Worm (Caenorhabditis elegans) whole organism, L1 larva: ENCODE data around the gene C45B2.8.

Experiments used
- aha-1 ChIP-seq: fragments of 150-350 bp; optimal IDR thresholded peaks from 2 replicates; lab custom pipeline; 2014; ENCODE audit warnings: missing biosample characterization, missing genetic modification characterization
- ama-1 ChIP-seq: fragments of 150-350 bp; optimal IDR thresholded peaks from 2 replicates; lab custom pipeline; 2014
- blmp-1 ChIP-seq: fragments of 150-350 bp; optimal IDR thresholded peaks from 2 replicates; lab custom pipeline; 2014; ENCODE audit warnings: missing biosample characterization, missing genetic modification characterization
- ceh-88 ChIP-seq: fragments of 200-800 bp; sonication (Bioruptor generic); IDR thresholded peaks from 2 replicates; pipeline ENCODE4 v1.3.6; 2022; ENCODE audit warnings: missing genetic modification characterization, missing compliant biosample characterization
- dpl-1 ChIP-seq, 3 experiments: fragments of 150-350 bp in 2 of 3; sonication (generic microtip) in 1 of 3; optimal IDR thresholded peaks; 2 replicates each; lab custom pipeline; 2014 to 2017; ENCODE audit warnings: missing biosample characterization in 3 of 3, missing genetic modification characterization in 3 of 3, missing genetic modification reagents in 3 of 3
- dsc-1 ChIP-seq: sonication (generic microtip); optimal IDR thresholded peaks from 2 replicates; lab custom pipeline; 2016; ENCODE audit warnings: mild to moderate bottlenecking, missing genetic modification characterization, missing compliant biosample characterization
- elt-2 ChIP-seq: sonication (generic microtip); optimal IDR thresholded peaks from 2 replicates; lab custom pipeline; 2016; ENCODE audit warnings: missing genetic modification characterization, mild to moderate bottlenecking, inconsistent platforms, missing compliant biosample characterization, missing genetic modification reagents
- elt-3 ChIP-seq, 6 experiments: fragments of 150-350 bp in 1 of 6; sonication (generic microtip); optimal IDR thresholded peaks; 2 replicates each; lab custom pipeline; 2017 to 2018; ENCODE audit warnings: missing biosample characterization in 6 of 6, missing genetic modification characterization in 6 of 6, inconsistent platforms in 1 of 6
- fkh-10 ChIP-seq: sonication (generic microtip); optimal IDR thresholded peaks from 2 replicates; lab custom pipeline; 2017; ENCODE audit warnings: missing biosample characterization, missing genetic modification reagents, missing genetic modification characterization
- fos-1 ChIP-seq: fragments of 150-350 bp; optimal IDR thresholded peaks from 2 replicates; lab custom pipeline; 2014; ENCODE audit warnings: missing biosample characterization, missing genetic modification characterization
- grh-1 ChIP-seq: fragments of 200-800 bp; sonication (Bioruptor generic); IDR thresholded peaks from 2 replicates; pipeline ENCODE4 v1.3.6; 2022; ENCODE audit warnings: missing genetic modification reagents, missing genetic modification characterization, missing compliant biosample characterization
- hlh-17 ChIP-seq: fragments of 200-800 bp; sonication (Bioruptor generic); optimal IDR thresholded peaks from 2 replicates; lab custom pipeline; 2018; ENCODE audit warnings: missing genetic modification characterization, mild to moderate bottlenecking, missing compliant biosample characterization, moderate library complexity, borderline replicate concordance
- hlh-4 ChIP-seq: sonication (generic microtip); optimal IDR thresholded peaks from 2 replicates; lab custom pipeline; 2016; ENCODE audit warnings: mild to moderate bottlenecking, missing genetic modification characterization, missing compliant biosample characterization
- lin-14 ChIP-seq: fragments of 200-800 bp; sonication (Bioruptor generic); optimal IDR thresholded peaks from 2 replicates; lab custom pipeline; 2018; ENCODE audit warnings: mild to moderate bottlenecking, missing genetic modification characterization, moderate library complexity, missing compliant biosample characterization
- lin-15B ChIP-seq: fragments of 150-350 bp; sonication (generic microtip); optimal IDR thresholded peaks from 3 replicates; lab custom pipeline; 2014; ENCODE audit warnings: missing biosample characterization, missing genetic modification characterization
- lin-35 ChIP-seq, 2 experiments: fragments of 150-350 bp; optimal IDR thresholded peaks; 2 replicates each; lab custom pipeline; 2014; ENCODE audit warnings: missing biosample characterization in 2 of 2, missing genetic modification characterization in 2 of 2, missing genetic modification reagents in 2 of 2
- lsy-2 ChIP-seq, 2 experiments: fragments of 150-350 bp; optimal IDR thresholded peaks; 2 replicates each; lab custom pipeline; 2014; ENCODE audit warnings: missing biosample characterization in 2 of 2, missing genetic modification characterization in 2 of 2
- mdl-1 ChIP-seq, 2 experiments: fragments of 150-350 bp; optimal IDR thresholded peaks; 2 replicates each; lab custom pipeline; 2014 to 2017; ENCODE audit warnings: missing biosample characterization in 2 of 2, missing genetic modification characterization in 2 of 2, inconsistent platforms in 1 of 2
- nhr-19 ChIP-seq: fragments of 200-800 bp; sonication (Bioruptor generic); conservative IDR thresholded peaks from 2 replicates; pipeline ENCODE4 v1.3.6; 2022; ENCODE audit warnings: missing genetic modification characterization, missing compliant biosample characterization
- nhr-20 ChIP-seq: sonication (generic microtip); optimal IDR thresholded peaks from 2 replicates; lab custom pipeline; 2016; ENCODE audit warnings: mild to moderate bottlenecking, missing genetic modification characterization, missing compliant biosample characterization
- nhr-90 ChIP-seq: sonication (generic microtip); optimal IDR thresholded peaks from 2 replicates; lab custom pipeline; 2016; ENCODE audit warnings: mild to moderate bottlenecking, missing genetic modification characterization, missing compliant biosample characterization; ENCODE audit not compliant: poor library complexity
- pag-3 ChIP-seq: sonication (generic microtip); optimal IDR thresholded peaks from 2 replicates; lab custom pipeline; 2017; ENCODE audit warnings: missing genetic modification characterization, mild to moderate bottlenecking, missing compliant biosample characterization, antibody characterized with exemption, borderline replicate concordance; ENCODE audit not compliant: insufficient read depth
- snpc-4 ChIP-seq: fragments of 150-350 bp; optimal IDR thresholded peaks from 2 replicates; lab custom pipeline; 2014; ENCODE audit warnings: missing biosample characterization, missing genetic modification characterization
- sup-37 ChIP-seq: fragments of 200-800 bp; sonication (Bioruptor generic); optimal IDR thresholded peaks from 2 replicates; lab custom pipeline; 2018; ENCODE audit warnings: mild to moderate bottlenecking, missing genetic modification characterization, missing compliant biosample characterization
- tlp-1 ChIP-seq: fragments of 150-350 bp; optimal IDR thresholded peaks from 2 replicates; lab custom pipeline; 2014; ENCODE audit warnings: missing biosample characterization, missing genetic modification characterization
- unc-130 ChIP-seq: fragments of 150-350 bp; optimal IDR thresholded peaks from 2 replicates; lab custom pipeline; 2017; ENCODE audit warnings: missing biosample characterization, missing genetic modification characterization, inconsistent platforms
- unc-62 ChIP-seq: fragments of 150-350 bp; optimal IDR thresholded peaks from 2 replicates; lab custom pipeline; 2014; ENCODE audit warnings: missing biosample characterization, missing genetic modification reagents, missing genetic modification characterization
- unc-98 ChIP-seq: fragments of 200-800 bp; sonication (Bioruptor generic); IDR thresholded peaks from 2 replicates; pipeline ENCODE4 v1.3.6; 2022; ENCODE audit warnings: missing genetic modification characterization, missing compliant biosample characterization
- vab-15 ChIP-seq: sonication (generic microtip); optimal IDR thresholded peaks from 2 replicates; lab custom pipeline; 2017; ENCODE audit warnings: missing genotype, mild to moderate bottlenecking, missing genetic modification characterization, missing compliant biosample characterization
- ztf-11 ChIP-seq, 2 experiments: sonication (generic microtip); optimal IDR thresholded peaks; 2 replicates each; lab custom pipeline; 2016 to 2017; ENCODE audit warnings: missing genetic modification characterization in 2 of 2, missing biosample characterization in 1 of 2, missing compliant biosample characterization in 1 of 2

C45B2.8 gene

ce11 chrX:6059163-6059782, 28.5 kb upstream of the C45B2.8 start:
- TF ChIP-seq nhr-90 (tag; lab: Kevin White, UChicago), result peak; percentile 12
- peak; percentile 4 for TF ChIP-seq nhr-20
- no peak for TF ChIP-seq tlp-1 (tag; lab: Kevin White, UChicago)
- TF ChIP-seq elt-2, result peak; percentile 95
- no peak for TF ChIP-seq ama-1 (lab: Kevin White, UChicago)

ce11 chrX:6064385-6064784, 23.4 kb upstream of the C45B2.8 start:
- TF ChIP-seq blmp-1 (tag; lab: Kevin White, UChicago) (peak; percentile 86), unc-130 (tag; lab: Kevin White, UChicago) (no peak)

ce11 chrX:6065936-6066452, 21.8 kb upstream of the C45B2.8 start, which contains the start of gene ptr-4:
Gene ptr-4, minus strand, starts transcription at chrX:6065986.
- TF ChIP-seq grh-1 (GFP tag; lab: Robert Waterston, UW) (no peak), unc-98 (GFP tag; lab: Robert Waterston, UW) (no peak), pag-3 (tag; lab: Kevin White, UChicago) (no peak), hlh-17 (no peak), snpc-4 (tag; lab: Kevin White, UChicago) (no peak), lsy-2 (tag; optimal IDR thresholded peaks at IDR 0.05; lab: Kevin White, UChicago) (no peak), sup-37 (GFP tag; lab: Kevin White, UChicago) (no peak), hlh-4 (no peak), dsc-1 (tag; lab: Kevin White, UChicago) (no peak), ceh-88 (no peak), aha-1 (no peak)

ce11 chrX:6066618-6067017, 21.2 kb upstream of the C45B2.8 start:
- TF ChIP-seq lin-15B (tag; lab: Kevin White, UChicago), result no peak
- peak; percentile 63 for TF ChIP-seq blmp-1 (tag; lab: Kevin White, UChicago)
- TF ChIP-seq, all 84 proteins: peak for 1

ce11 chrX:6075209-6075608, 12.6 kb upstream of the C45B2.8 start, which contains the start of gene lgc-58:
Gene lgc-58, plus strand, starts transcription at chrX:6075509.
- TF ChIP-seq fos-1 (tag; lab: Kevin White, UChicago), result no peak
- no peak for TF ChIP-seq nhr-90 (tag; lab: Kevin White, UChicago)
- no peak for TF ChIP-seq ztf-11 (tag; optimal IDR thresholded peaks at IDR 0.05; lab: Kevin White, UChicago)
- TF ChIP-seq lsy-2 (tag; optimal IDR thresholded peaks at IDR 0.05; lab: Kevin White, UChicago), result no peak
- no peak for TF ChIP-seq fkh-10

ce11 chrX:6081793-6082192, 6.0 kb upstream of the C45B2.8 start:
- no peak for TF ChIP-seq unc-62 (GFP tag; lab: Kevin White, UChicago)
- peak; percentile 48 for TF ChIP-seq lin-14 (GFP tag; lab: Kevin White, UChicago)
- TF ChIP-seq ama-1 (lab: Kevin White, UChicago), result no peak
- TF ChIP-seq blmp-1 (tag; lab: Kevin White, UChicago), result peak; percentile 44
- TF ChIP-seq mdl-1 (tag; optimal IDR thresholded peaks at IDR 0.05; lab: Kevin White, UChicago), result no peak
- peak; percentile 15 for TF ChIP-seq nhr-20
- peak in 3 of 6 experiments; percentile 41 to 72 (median 66) for TF ChIP-seq elt-3 (tag; optimal IDR thresholded peaks at IDR 0.05; lab: Kevin White, UChicago)
- TF ChIP-seq elt-2, result peak; percentile 38
- TF ChIP-seq lin-35 (GFP tag; optimal IDR thresholded peaks at IDR 0.05; lab: Kevin White, UChicago), result peak in 1 of 2 experiments; percentile 14

ce11 chrX:6082660-6083059, 5.1 kb upstream of the C45B2.8 start, which contains the start of gene C45B2.3:
Gene C45B2.3, plus strand, starts transcription at chrX:6082960.
- TF ChIP-seq nhr-19 (GFP tag; lab: Robert Waterston, UW) (no peak), unc-130 (tag; lab: Kevin White, UChicago) (no peak), vab-15 (tag; lab: Kevin White, UChicago) (no peak), dpl-1 (GFP tag; optimal IDR thresholded peaks at IDR 0.05; lab: Kevin White, UChicago) (no peak), fkh-10 (no peak), ama-1 (lab: Kevin White, UChicago) (no peak)
- TF ChIP-seq, all 84 proteins: peak for 0
